Worm (Caenorhabditis elegans) whole organism, L2 larva: ENCODE data around the gene M6.4.

Experiments
- alr-1 ChIP-seq: fragments of 150-350 bp; optimal IDR thresholded peaks from 2 replicates; lab custom pipeline; 2014; ENCODE audit warnings: missing biosample characterization, missing genetic modification characterization
- blmp-1 ChIP-seq: sonication (generic microtip); optimal IDR thresholded peaks from 2 replicates; lab custom pipeline; 2017; ENCODE audit warnings: missing genetic modification characterization, mild to moderate bottlenecking, missing compliant biosample characterization, antibody characterized with exemption, moderate library complexity; ENCODE audit not compliant: insufficient read depth
- ceh-82 ChIP-seq: fragments of 150-350 bp; optimal IDR thresholded peaks from 2 replicates; lab custom pipeline; 2014; ENCODE audit warnings: missing biosample characterization, missing genetic modification characterization
- elt-3 ChIP-seq: sonication (generic microtip); optimal IDR thresholded peaks from 2 replicates; lab custom pipeline; 2017; ENCODE audit warnings: missing biosample characterization, missing genetic modification characterization
- mdl-1 ChIP-seq, 2 experiments: fragments of 150-350 bp in 1 of 2; sonication (generic microtip) in 1 of 2; optimal IDR thresholded peaks; 2 replicates each; lab custom pipeline; 2017; ENCODE audit warnings: missing biosample characterization in 2 of 2, missing genetic modification characterization in 2 of 2
- nhr-11 ChIP-seq: fragments of 150-350 bp; optimal IDR thresholded peaks from 2 replicates; lab custom pipeline; 2014; ENCODE audit warnings: missing biosample characterization, missing genetic modification characterization
- nhr-21 ChIP-seq: fragments of 150-350 bp; optimal IDR thresholded peaks from 2 replicates; lab custom pipeline; 2014; ENCODE audit warnings: missing biosample characterization, missing genetic modification characterization
- nhr-6 ChIP-seq: fragments of 150-350 bp; optimal IDR thresholded peaks from 2 replicates; lab custom pipeline; 2014; ENCODE audit warnings: missing biosample characterization, missing genetic modification characterization
- unc-39 ChIP-seq: fragments of 150-350 bp; optimal IDR thresholded peaks from 2 replicates; lab custom pipeline; 2014; ENCODE audit warnings: missing biosample characterization, missing genetic modification characterization

- no peak for TF ChIP-seq ceh-82 (tag; lab: Kevin White, UChicago)
- no peak for TF ChIP-seq nhr-11 (tag; lab: Kevin White, UChicago)
- TF ChIP-seq nhr-21 (tag; lab: Kevin White, UChicago), result no peak
- TF ChIP-seq unc-39 (tag; lab: Kevin White, UChicago), result no peak
- no peak for TF ChIP-seq elt-3 (tag; lab: Kevin White, UChicago)
- TF ChIP-seq nhr-6 (tag; lab: Kevin White, UChicago), result no peak
- no peak for TF ChIP-seq mdl-1 (tag; optimal IDR thresholded peaks at IDR 0.05; lab: Kevin White, UChicago)
- no peak for TF ChIP-seq blmp-1 (tag; lab: Kevin White, UChicago)
- TF ChIP-seq alr-1 (tag; lab: Kevin White, UChicago), result no peak
These were observed 12.5 kb downstream of the M6.4 start, which contains the start of gene M6.11 for ce11 chrX:641440-641839.
